In the genomic region with DNA sequence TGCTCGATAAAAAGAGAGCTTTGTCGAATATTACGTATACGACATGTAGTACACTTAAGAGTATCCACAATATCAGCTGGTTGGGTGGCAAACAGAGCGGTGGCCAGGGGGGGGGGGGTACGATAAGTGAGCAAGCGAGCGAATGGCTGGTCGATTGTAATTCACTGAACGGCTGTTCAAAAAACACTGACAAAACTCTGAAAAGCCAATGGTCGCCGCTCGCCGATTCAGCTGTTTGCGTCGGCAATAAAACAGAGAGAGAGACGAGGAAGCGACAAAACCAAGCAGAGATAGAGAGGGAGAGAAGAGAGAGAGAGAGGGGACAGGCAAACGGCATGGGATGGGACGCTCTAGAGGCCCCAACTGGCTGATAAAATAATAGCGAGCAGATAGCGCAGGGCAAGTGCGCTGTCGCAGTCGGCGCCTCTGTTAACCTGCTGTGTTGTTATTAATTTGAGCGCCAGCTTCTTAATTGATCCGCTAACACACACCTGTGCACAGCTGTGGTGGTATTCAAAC, we compare ENCODE assay signal across 6 fruit fly cellular contexts.
TF ChIP-seq lines count a peak whose summit lies in the region.

Gene cnc, minus strand, starts transcription at position 191 of the 519 bp plus-strand sequence.

- no peak for TF ChIP-seq CTCF in whole organism, embryonic (GFP tag; optimal IDR thresholded peaks at IDR 0.05; lab: Kevin White, UChicago)

TF ChIP-seq in whole organism, 6 proteins besides CTCF, POLR2A, EP300 and RAD21:
- peak; percentile 86 for TF ChIP-seq Dll (optimal IDR thresholded peaks at IDR 0.05; lab: Kevin White, UChicago)
- TF ChIP-seq pan (optimal IDR thresholded peaks at IDR 0.05; lab: Kevin White, UChicago): no peak

TF ChIP-seq in whole organism, adult, 20 proteins besides CTCF, POLR2A, EP300 and RAD21 (continues in another document):
- peak; percentile 29 for TF ChIP-seq CG7101 (tag; optimal IDR thresholded peaks at IDR 0.05; lab: Kevin White, UChicago)
- peak; percentile 95 for TF ChIP-seq cic (GFP tag; optimal IDR thresholded peaks at IDR 0.05; lab: Kevin White, UChicago)
- TF ChIP-seq CG33017 (tag; optimal IDR thresholded peaks at IDR 0.05; lab: Kevin White, UChicago): peak; percentile 62
- peak; percentile 60 for TF ChIP-seq CG11617 (GFP tag; optimal IDR thresholded peaks at IDR 0.05; lab: Kevin White, UChicago)
- TF ChIP-seq tj (GFP tag; optimal IDR thresholded peaks at IDR 0.05; lab: Kevin White, UChicago): peak; percentile 96
- TF ChIP-seq CG14711 (tag; optimal IDR thresholded peaks at IDR 0.05; lab: Kevin White, UChicago): peak; percentile 49
- TF ChIP-seq Crg-1 (GFP tag; optimal IDR thresholded peaks at IDR 0.05; lab: Kevin White, UChicago): peak; percentile 42
- TF ChIP-seq kay (GFP tag; lab: Kevin White, UChicago; ENCODE audit: borderline replicate concordance): no peak
- TF ChIP-seq CG7045 (GFP tag; optimal IDR thresholded peaks at IDR 0.05; lab: Kevin White, UChicago): no peak
- no peak for TF ChIP-seq CG5204 (GFP tag; optimal IDR thresholded peaks at IDR 0.05; lab: Kevin White, UChicago)
- TF ChIP-seq Hr96 (GFP tag; optimal IDR thresholded peaks at IDR 0.05; lab: Kevin White, UChicago): peak; percentile 46
- TF ChIP-seq pad (GFP tag; optimal IDR thresholded peaks at IDR 0.05; lab: Kevin White, UChicago): no peak
- TF ChIP-seq Mnt (GFP tag; optimal IDR thresholded peaks at IDR 0.05; lab: Kevin White, UChicago): peak; percentile 80
- TF ChIP-seq CG12768 (GFP tag; optimal IDR thresholded peaks at IDR 0.05; lab: Kevin White, UChicago): peak; percentile 75
- TF ChIP-seq CG1620 (GFP tag; optimal IDR thresholded peaks at IDR 0.05; lab: Kevin White, UChicago): no peak
- TF ChIP-seq Clk (GFP tag; optimal IDR thresholded peaks at IDR 0.05; lab: Kevin White, UChicago): peak; percentile 5

TF ChIP-seq in whole organism, embryonic, 481 proteins besides CTCF, POLR2A, EP300 and RAD21 (continues in another document):
- no peak for TF ChIP-seq slp2 (GFP tag; optimal IDR thresholded peaks at IDR 0.05; lab: Kevin White, UChicago)
- TF ChIP-seq wdn (GFP tag; IDR thresholded peaks at IDR 0.05; lab: Robert Waterston, UW): peak; percentile 6; the same call in 1 of the 2 replicates
- no peak for TF ChIP-seq CG12236 (GFP tag; optimal IDR thresholded peaks at IDR 0.05; lab: Kevin White, UChicago)
- no peak for TF ChIP-seq az2 (GFP tag; optimal IDR thresholded peaks at IDR 0.05; lab: Kevin White, UChicago)
- TF ChIP-seq CG10979 (tag; optimal IDR thresholded peaks at IDR 0.05; lab: Kevin White, UChicago): peak; percentile 27
- TF ChIP-seq CG5953 (GFP tag; IDR thresholded peaks at IDR 0.05; lab: Robert Waterston, UW): 0 out of 2 replicates have a peak, but pooled peaks have one; percentile 5
- TF ChIP-seq CG10543 (GFP tag; optimal IDR thresholded peaks at IDR 0.05; lab: Kevin White, UChicago): peak; percentile 84
- TF ChIP-seq Nf-YA (GFP tag; IDR thresholded peaks at IDR 0.05; lab: Robert Waterston, UW): no peak
- TF ChIP-seq stc (GFP tag; IDR thresholded peaks at IDR 0.05; lab: Robert Waterston, UW): peak; percentile 44; the same call in 1 of the 2 replicates
- no peak for TF ChIP-seq CG2712 (tag; optimal IDR thresholded peaks at IDR 0.05; lab: Kevin White, UChicago)
- TF ChIP-seq Blimp-1 (GFP tag; optimal IDR thresholded peaks at IDR 0.05; lab: Kevin White, UChicago): no peak
- no peak for TF ChIP-seq aop (GFP tag; IDR thresholded peaks at IDR 0.05; lab: Robert Waterston, UW)
- TF ChIP-seq HLH54F (GFP tag; optimal IDR thresholded peaks at IDR 0.05; lab: Kevin White, UChicago): no peak
- no peak for TF ChIP-seq zen (tag; optimal IDR thresholded peaks at IDR 0.05; lab: Kevin White, UChicago)
- peak; percentile 57 for TF ChIP-seq CG13894 (tag; optimal IDR thresholded peaks at IDR 0.05; lab: Kevin White, UChicago)
- TF ChIP-seq chn (GFP tag; optimal IDR thresholded peaks at IDR 0.05; lab: Kevin White, UChicago): no peak
- no peak for TF ChIP-seq CG4424 (GFP tag; optimal IDR thresholded peaks at IDR 0.05; lab: Kevin White, UChicago)

TF ChIP-seq in whole organism, prepupa, 60 proteins besides CTCF, POLR2A, EP300 and RAD21 (continues in another document):
- no peak for TF ChIP-seq Hr38 (GFP tag; optimal IDR thresholded peaks at IDR 0.05; lab: Kevin White, UChicago)
- peak; percentile 30 for TF ChIP-seq CG16779 (tag; optimal IDR thresholded peaks at IDR 0.05; lab: Kevin White, UChicago)
- no peak for TF ChIP-seq CG6854 (GFP tag; optimal IDR thresholded peaks at IDR 0.05; lab: Kevin White, UChicago)
- peak; percentile 51; the same call in 2 of the 3 replicates for TF ChIP-seq eg (GFP tag; IDR thresholded peaks at IDR 0.05; lab: Robert Waterston, UW)
- no peak for TF ChIP-seq fd59A (GFP tag; optimal IDR thresholded peaks at IDR 0.05; lab: Kevin White, UChicago)
- TF ChIP-seq CG32006 (GFP tag; optimal IDR thresholded peaks at IDR 0.05; lab: Kevin White, UChicago): no peak
- no peak for TF ChIP-seq spab (GFP tag; optimal IDR thresholded peaks at IDR 0.05; lab: Kevin White, UChicago)
- TF ChIP-seq dac (GFP tag; optimal IDR thresholded peaks at IDR 0.05; lab: Kevin White, UChicago): no peak
- TF ChIP-seq Lpt (GFP tag; optimal IDR thresholded peaks at IDR 0.05; lab: Kevin White, UChicago): peak; percentile 3
- TF ChIP-seq Sox102F (GFP tag; optimal IDR thresholded peaks at IDR 0.05; lab: Kevin White, UChicago): peak; percentile 24
- TF ChIP-seq CG34406 (GFP tag; optimal IDR thresholded peaks at IDR 0.05; lab: Kevin White, UChicago): peak; percentile 0
- no peak for TF ChIP-seq CG10669 (GFP tag; optimal IDR thresholded peaks at IDR 0.05; lab: Kevin White, UChicago)
- peak; percentile 1 for TF ChIP-seq CG6808 (GFP tag; optimal IDR thresholded peaks at IDR 0.05; lab: Kevin White, UChicago)
- TF ChIP-seq CG10631 (GFP tag; optimal IDR thresholded peaks at IDR 0.05; lab: Kevin White, UChicago): no peak
- no peak for TF ChIP-seq Eip78C (GFP tag; lab: Kevin White, UChicago)
- no peak for TF ChIP-seq OdsH (GFP tag; optimal IDR thresholded peaks at IDR 0.05; lab: Kevin White, UChicago)
- TF ChIP-seq Blimp-1 (GFP tag; optimal IDR thresholded peaks at IDR 0.05; lab: Kevin White, UChicago): no peak
- TF ChIP-seq CG6792 (GFP tag; optimal IDR thresholded peaks at IDR 0.05; lab: Kevin White, UChicago): no peak

TF ChIP-seq in whole organism, pupa, 21 proteins besides CTCF, POLR2A, EP300 and RAD21 (continues in another document):
- TF ChIP-seq Pif1A (GFP tag; optimal IDR thresholded peaks at IDR 0.05; lab: Kevin White, UChicago) (peak; percentile 8), CG4496 (GFP tag; IDR thresholded peaks at IDR 0.05; lab: Robert Waterston, UW) (peak; percentile 69), CG8159 (tag; optimal IDR thresholded peaks at IDR 0.05; lab: Kevin White, UChicago) (no peak), CG12605 (GFP tag; IDR thresholded peaks at IDR 0.05; lab: Robert Waterston, UW) (no peak; the same call in 1 of the 2 replicates), Ets98B (GFP tag; IDR thresholded peaks at IDR 0.05; lab: Robert Waterston, UW) (peak; percentile 67; the same call in 1 of the 2 replicates), CG8301 (tag; optimal IDR thresholded peaks at IDR 0.05; lab: Kevin White, UChicago) (no peak), CG13204 (GFP tag; optimal IDR thresholded peaks at IDR 0.05; lab: Kevin White, UChicago) (peak; percentile 87), CG15710 (tag; optimal IDR thresholded peaks at IDR 0.05; lab: Kevin White, UChicago) (no peak), CG14655 (GFP tag; optimal IDR thresholded peaks at IDR 0.05; lab: Kevin White, UChicago) (no peak), Snoo (tag; optimal IDR thresholded peaks at IDR 0.05; lab: Kevin White, UChicago) (no peak), CG10348 (GFP tag; IDR thresholded peaks at IDR 0.05; lab: Robert Waterston, UW) (no peak), rn (GFP tag; IDR thresholded peaks at IDR 0.05; lab: Robert Waterston, UW) (no peak), CG9948 (tag; optimal IDR thresholded peaks at IDR 0.05; lab: Kevin White, UChicago) (no peak), fd96Ca (GFP tag; IDR thresholded peaks at IDR 0.05; lab: Robert Waterston, UW) (no peak; the same call in 2 of the 3 replicates), gl (tag; optimal IDR thresholded peaks at IDR 0.05; lab: Kevin White, UChicago) (no peak), Pif1B (GFP tag; optimal IDR thresholded peaks at IDR 0.05; lab: Kevin White, UChicago) (peak; percentile 30), CG32121 (GFP tag; IDR thresholded peaks at IDR 0.05; lab: Robert Waterston, UW) (0 out of 2 replicates have a peak, but pooled peaks have one; percentile 37), EcR (GFP tag; optimal IDR thresholded peaks at IDR 0.05; lab: Kevin White, UChicago) (peak; percentile 84), D1 (tag; optimal IDR thresholded peaks at IDR 0.05; lab: Kevin White, UChicago) (no peak)

TF ChIP-seq in whole organism, wandering third instar larva, 38 proteins besides CTCF, POLR2A, EP300 and RAD21:
- TF ChIP-seq Vsx2 (GFP tag; optimal IDR thresholded peaks at IDR 0.05; lab: Kevin White, UChicago; ENCODE audit: partially characterized antibody) (peak; percentile 58), fru (GFP tag; optimal IDR thresholded peaks at IDR 0.05; lab: Kevin White, UChicago) (peak; percentile 21), psq (GFP tag; optimal IDR thresholded peaks at IDR 0.05; lab: Kevin White, UChicago) (peak; percentile 29), Sp1 (GFP tag; optimal IDR thresholded peaks at IDR 0.05; lab: Kevin White, UChicago) (peak; percentile 48), br (GFP tag; optimal IDR thresholded peaks at IDR 0.05; lab: Kevin White, UChicago) (peak; percentile 41), Hr83 (GFP tag; optimal IDR thresholded peaks at IDR 0.05; lab: Kevin White, UChicago; ENCODE audit: poor library complexity, severe bottlenecking) (no peak), h (GFP tag; optimal IDR thresholded peaks at IDR 0.05; lab: Kevin White, UChicago) (peak; percentile 37), rgr (GFP tag; optimal IDR thresholded peaks at IDR 0.05; lab: Kevin White, UChicago) (peak; percentile 36), GATAd (GFP tag; optimal IDR thresholded peaks at IDR 0.05; lab: Kevin White, UChicago) (no peak), Dif (GFP tag; optimal IDR thresholded peaks at IDR 0.05; lab: Kevin White, UChicago; ENCODE audit: partially characterized antibody) (peak; percentile 80), dl (GFP tag; optimal IDR thresholded peaks at IDR 0.05; lab: Kevin White, UChicago; ENCODE audit: insufficient read depth in 1 of 2, partially characterized antibody in 2 of 2) (peak; percentile 51 to 84), Mio (GFP tag; optimal IDR thresholded peaks at IDR 0.05; lab: Kevin White, UChicago) (no peak), lola (GFP tag; optimal IDR thresholded peaks at IDR 0.05; lab: Kevin White, UChicago) (no peak), OdsH (GFP tag; optimal IDR thresholded peaks at IDR 0.05; lab: Kevin White, UChicago) (peak; percentile 29), CrebA (GFP tag; optimal IDR thresholded peaks at IDR 0.05; lab: Kevin White, UChicago; ENCODE audit: borderline replicate concordance) (peak; percentile 65), HLH106 (tag; optimal IDR thresholded peaks at IDR 0.05; lab: Kevin White, UChicago) (no peak), Rel (GFP tag; optimal IDR thresholded peaks at IDR 0.05; lab: Kevin White, UChicago) (no peak), Rel (tag; optimal IDR thresholded peaks at IDR 0.05; lab: Kevin White, UChicago) (peak; percentile 74)
